Fruit fly (Drosophila melanogaster): ENCODE data around the gene G6P.

dm6 chr2L:2765659-2766373, 49.7 kb downstream of the G6P start, which contains the start of the genes Snx21 and aph-1:
- no peak for TF ChIP-seq Dfd (GFP tag; optimal IDR thresholded peaks at IDR 0.05)
- peak; percentile 87 for TF ChIP-seq br (GFP tag; optimal IDR thresholded peaks at IDR 0.05)
- TF ChIP-seq woc (GFP tag; optimal IDR thresholded peaks at IDR 0.05): peak; percentile 98
- no peak for TF ChIP-seq CrebA (GFP tag; optimal IDR thresholded peaks at IDR 0.05; ENCODE audit: borderline replicate concordance)
- TF ChIP-seq fru (GFP tag; optimal IDR thresholded peaks at IDR 0.05): peak; percentile 90
- TF ChIP-seq lola (GFP tag; optimal IDR thresholded peaks at IDR 0.05): no peak
- TF ChIP-seq psq (GFP tag; optimal IDR thresholded peaks at IDR 0.05): peak; percentile 85
- TF ChIP-seq Dif (GFP tag; optimal IDR thresholded peaks at IDR 0.05; ENCODE audit: partially characterized antibody): no peak
- TF ChIP-seq tai (GFP tag; optimal IDR thresholded peaks at IDR 0.05): no peak
- TF ChIP-seq brk (GFP tag; optimal IDR thresholded peaks at IDR 0.05): no peak
- TF ChIP-seq Mio (GFP tag; optimal IDR thresholded peaks at IDR 0.05): peak; percentile 56
- TF ChIP-seq rgr (GFP tag; optimal IDR thresholded peaks at IDR 0.05): peak; percentile 91
- TF ChIP-seq Sp1 (GFP tag; optimal IDR thresholded peaks at IDR 0.05): peak; percentile 93
